Fruit fly (Drosophila melanogaster) whole organism, wandering third instar larva: ENCODE measurements around the gene 7B2.

Source experiments
- CG32264 ChIP-seq: fragments of 200-800 bp; sonication (Bioruptor generic); optimal IDR thresholded peaks from 2 replicates; lab custom pipeline; 2016; ENCODE audit warnings: missing biosample characterization, missing genetic modification characterization
- CrebA ChIP-seq: fragments of 200-800 bp; sonication (Bioruptor generic); optimal IDR thresholded peaks from 2 replicates; lab custom pipeline; 2016; ENCODE audit warnings: missing biosample characterization, mild to moderate bottlenecking, missing genetic modification characterization, borderline replicate concordance
- Hnf4 ChIP-seq: fragments of 200-800 bp; sonication (Bioruptor generic); optimal IDR thresholded peaks from 2 replicates; lab custom pipeline; 2016; ENCODE audit warnings: missing biosample characterization, mild to moderate bottlenecking, missing genetic modification characterization
- Jra ChIP-seq: sonication (Bioruptor generic); optimal IDR thresholded peaks from 2 replicates; lab custom pipeline; 2016; ENCODE audit warnings: missing biosample characterization, missing genetic modification characterization
- Rel ChIP-seq, 2 experiments: fragments of 200-800 bp; sonication (Bioruptor generic) in 1 of 2; optimal IDR thresholded peaks; 2 replicates in 1 of 2; 3 replicates in 1 of 2; lab custom pipeline; 2016 to 2019; ENCODE audit warnings: mild to moderate bottlenecking in 2 of 2, missing biosample characterization in 2 of 2, missing genetic modification characterization in 2 of 2, moderate library complexity in 1 of 2
- Vsx2 ChIP-seq: fragments of 200-300, 225-300 bp; sonication (Bioruptor generic); optimal IDR thresholded peaks from 2 replicates; lab custom pipeline; 2018; ENCODE audit warnings: missing biosample characterization, missing genetic modification characterization; ENCODE audit not compliant: partially characterized antibody

DNA sequence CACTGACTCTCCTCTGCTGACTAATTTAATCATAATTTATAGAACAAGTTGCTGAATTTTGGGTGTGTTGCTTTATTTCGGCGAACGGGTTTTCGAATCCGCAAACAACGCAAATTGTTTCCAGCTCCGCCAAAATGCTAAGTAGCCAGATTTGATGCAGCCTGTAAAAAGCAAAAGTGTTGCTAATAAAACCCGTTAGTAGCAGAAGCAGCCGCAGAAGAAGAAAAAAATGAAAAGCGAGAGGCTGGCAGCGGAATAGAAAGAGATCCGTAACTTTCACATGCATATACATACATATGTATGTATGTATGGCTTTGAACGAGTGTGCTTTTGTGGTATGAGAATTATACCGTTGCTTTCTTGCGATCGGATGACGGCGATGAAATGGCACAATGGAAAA, 15.5 kb downstream of the 7B2 start:
- TF ChIP-seq Jra (no peak), CrebA (GFP tag; lab: Kevin White, UChicago) (no peak), Hnf4 (GFP tag; lab: Kevin White, UChicago) (no peak), CG32264 (GFP tag; lab: Kevin White, UChicago) (no peak), Vsx2 (peak; percentile 10), Rel (GFP tag; optimal IDR thresholded peaks at IDR 0.05; lab: Kevin White, UChicago) (no peak), Rel (tag; optimal IDR thresholded peaks at IDR 0.05; lab: Kevin White, UChicago) (no peak)
